Worm (Caenorhabditis elegans) whole organism, mixed stage, embryonic: Measurements from ENCODE around the gene math-8.

Experiments used
- M03D4.4 ChIP-seq: sonication (generic microtip); optimal IDR thresholded peaks from 2 replicates; lab custom pipeline; 2017; ENCODE audit warnings: mild to moderate bottlenecking, missing genetic modification characterization, missing compliant biosample characterization
- bed-3 ChIP-seq: fragments of 200-800 bp; sonication (Bioruptor generic); optimal IDR thresholded peaks from 3 replicates; lab custom pipeline; 2018; ENCODE audit warnings: mild to moderate bottlenecking, missing genetic modification characterization, moderate library complexity, missing compliant biosample characterization
- blmp-1 ChIP-seq: fragments of 150-350 bp; optimal IDR thresholded peaks from 2 replicates; lab custom pipeline; 2014; ENCODE audit warnings: missing biosample characterization, missing genetic modification characterization
- ceh-39 ChIP-seq: fragments of 150-350 bp; optimal IDR thresholded peaks from 2 replicates; lab custom pipeline; 2014; ENCODE audit warnings: missing biosample characterization, missing genetic modification characterization
- ceh-43 ChIP-seq: fragments of 200-800 bp; sonication (Bioruptor generic); optimal IDR thresholded peaks from 2 replicates; lab custom pipeline; 2018; ENCODE audit warnings: mild to moderate bottlenecking, missing genetic modification characterization, moderate library complexity, missing compliant biosample characterization
- ceh-83 ChIP-seq: fragments of 200-800 bp; sonication (Bioruptor generic); optimal IDR thresholded peaks from 2 replicates; lab custom pipeline; 2018; ENCODE audit warnings: mild to moderate bottlenecking, missing genetic modification characterization, missing compliant biosample characterization
- ces-1 ChIP-seq: fragments of 150-350 bp; optimal IDR thresholded peaks from 2 replicates; lab custom pipeline; 2014; ENCODE audit warnings: missing biosample characterization, missing genetic modification reagents, missing genetic modification characterization
- drap-1 ChIP-seq: fragments of 200-800 bp; sonication (Bioruptor generic); optimal IDR thresholded peaks from 3 replicates; lab custom pipeline; 2018; ENCODE audit warnings: mild to moderate bottlenecking, missing genetic modification characterization, missing compliant biosample characterization
- flh-1 ChIP-seq: fragments of 200-800 bp; sonication (Bioruptor generic); optimal IDR thresholded peaks from 2 replicates; lab custom pipeline; 2018; ENCODE audit warnings: mild to moderate bottlenecking, missing genetic modification characterization, moderate library complexity, missing compliant biosample characterization
- ham-2 ChIP-seq: fragments of 200-800 bp; sonication (Bioruptor generic); optimal IDR thresholded peaks from 2 replicates; lab custom pipeline; 2018; ENCODE audit warnings: mild to moderate bottlenecking, missing genetic modification characterization, missing compliant biosample characterization
- hlh-1 ChIP-seq: fragments of 150-350 bp; optimal IDR thresholded peaks from 2 replicates; lab custom pipeline; 2014; ENCODE audit warnings: missing biosample characterization, missing genetic modification reagents, missing genetic modification characterization
- lin-13 ChIP-seq: fragments of 150-350 bp; optimal IDR thresholded peaks from 2 replicates; lab custom pipeline; 2014; ENCODE audit warnings: missing biosample characterization, missing genetic modification characterization
- lin-32 ChIP-seq: fragments of 200-800 bp; sonication (Bioruptor generic); optimal IDR thresholded peaks from 2 replicates; lab custom pipeline; 2018; ENCODE audit warnings: mild to moderate bottlenecking, missing genetic modification characterization, missing compliant biosample characterization
- lsy-2 ChIP-seq: fragments of 150-350 bp; optimal IDR thresholded peaks from 2 replicates; lab custom pipeline; 2014; ENCODE audit warnings: missing biosample characterization, missing genetic modification characterization
- mab-5 ChIP-seq: fragments of 150-350 bp; optimal IDR thresholded peaks from 2 replicates; lab custom pipeline; 2014; ENCODE audit warnings: missing biosample characterization, missing genetic modification characterization
- mls-2 ChIP-seq: sonication (generic microtip); optimal IDR thresholded peaks from 2 replicates; lab custom pipeline; 2016; ENCODE audit warnings: mild to moderate bottlenecking, missing genetic modification characterization, moderate library complexity, missing compliant biosample characterization
- nhr-12 ChIP-seq: fragments of 150-350 bp; optimal IDR thresholded peaks from 2 replicates; lab custom pipeline; 2014; ENCODE audit warnings: missing biosample characterization, missing genetic modification characterization
- nhr-2 ChIP-seq: fragments of 150-350 bp; optimal IDR thresholded peaks from 2 replicates; lab custom pipeline; 2014; ENCODE audit warnings: missing biosample characterization, missing genetic modification characterization
- nhr-237 ChIP-seq: fragments of 150-350 bp; optimal IDR thresholded peaks from 2 replicates; lab custom pipeline; 2014; ENCODE audit warnings: missing biosample characterization, missing genetic modification characterization
- nhr-28 ChIP-seq: fragments of 150-350 bp; optimal IDR thresholded peaks from 2 replicates; lab custom pipeline; 2014; ENCODE audit warnings: missing biosample characterization, missing genetic modification characterization
- nhr-76 ChIP-seq: sonication (generic microtip); optimal IDR thresholded peaks from 2 replicates; lab custom pipeline; 2017; ENCODE audit warnings: missing biosample characterization, missing genetic modification characterization
- pha-4 ChIP-seq: fragments of 150-350 bp; optimal IDR thresholded peaks from 2 replicates; lab custom pipeline; 2018; ENCODE audit warnings: missing biosample characterization, missing genetic modification reagents, missing genetic modification characterization
- sem-2 ChIP-seq: fragments of 200-800 bp; sonication (Bioruptor generic); optimal IDR thresholded peaks from 2 replicates; lab custom pipeline; 2018; ENCODE audit warnings: mild to moderate bottlenecking, missing genetic modification characterization, missing compliant biosample characterization
- snpc-4 ChIP-seq: fragments of 150-350 bp; optimal IDR thresholded peaks from 2 replicates; lab custom pipeline; 2014; ENCODE audit warnings: missing biosample characterization, missing genetic modification characterization
- sptf-1 ChIP-seq: sonication (generic microtip); optimal IDR thresholded peaks from 2 replicates; lab custom pipeline; 2017; ENCODE audit warnings: mild to moderate bottlenecking, missing genetic modification characterization, moderate library complexity, missing compliant biosample characterization
- unc-120 ChIP-seq: sonication (generic microtip); optimal IDR thresholded peaks from 2 replicates; lab custom pipeline; 2017; ENCODE audit warnings: missing genetic modification characterization, missing compliant biosample characterization; ENCODE audit not compliant: poor library complexity, severe bottlenecking
- unc-39 ChIP-seq: fragments of 150-350 bp; optimal IDR thresholded peaks from 2 replicates; lab custom pipeline; 2014; ENCODE audit warnings: missing biosample characterization, missing genetic modification characterization
- unc-62 ChIP-seq: fragments of 150-350 bp; optimal IDR thresholded peaks from 2 replicates; lab custom pipeline; 2014; ENCODE audit warnings: missing biosample characterization, missing genetic modification reagents, missing genetic modification characterization
- zip-8 ChIP-seq: fragments of 150-350 bp; optimal IDR thresholded peaks from 2 replicates; lab custom pipeline; 2014; ENCODE audit warnings: missing biosample characterization, missing genetic modification characterization
- ztf-11 ChIP-seq: fragments of 150-350 bp; optimal IDR thresholded peaks from 2 replicates; lab custom pipeline; 2014; ENCODE audit warnings: missing biosample characterization, missing genetic modification characterization

The math-8 gene

ce11 chrII:1884635-1885034 lies 4.3 kb downstream of the math-8 start, which contains the start of gene math-6:
TSS of gene math-6 (minus strand) at chrII:1884735.
- TF ChIP-seq nhr-237 (tag; lab: Kevin White, UChicago) (no peak), zip-8 (tag; lab: Kevin White, UChicago) (no peak), ces-1 (GFP tag; lab: Kevin White, UChicago) (no peak), unc-120 (tag; lab: Kevin White, UChicago) (no peak), unc-62 (GFP tag; lab: Kevin White, UChicago) (no peak), sem-2 (no peak), lin-13 (tag; lab: Kevin White, UChicago) (no peak), snpc-4 (tag; lab: Kevin White, UChicago) (no peak), nhr-12 (tag; lab: Kevin White, UChicago) (no peak), flh-1 (no peak), pha-4 (tag; lab: Kevin White, UChicago) (no peak), hlh-1 (no peak), mab-5 (tag; lab: Kevin White, UChicago) (no peak), ceh-83 (GFP tag; lab: Kevin White, UChicago) (no peak), nhr-76 (tag; lab: Kevin White, UChicago) (no peak), ham-2 (no peak), blmp-1 (no peak)

DNA sequence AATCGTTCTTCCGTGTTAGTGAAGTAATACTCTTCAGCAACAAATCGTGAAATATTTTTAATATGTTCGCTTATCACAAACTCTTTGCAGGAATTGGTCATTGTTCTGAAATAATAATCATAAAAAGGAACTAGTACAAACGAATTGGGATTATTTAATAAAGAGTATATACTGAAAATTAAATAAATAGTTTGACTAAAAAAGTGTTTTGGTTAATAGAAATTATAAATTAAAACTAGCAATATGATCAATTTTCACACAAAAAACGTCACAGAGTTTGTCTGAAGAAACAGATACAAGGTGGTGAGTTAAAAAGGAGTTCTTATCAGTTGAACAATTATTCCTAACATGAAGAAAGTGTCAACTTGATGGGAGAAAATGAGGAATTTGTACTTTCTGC lies 6.3 kb downstream of the math-8 start, which contains the start of gene math-5:
math-5 (minus strand) TSS at position 101 of the 400 bp plus-strand sequence.
- TF ChIP-seq lin-32 (GFP tag; lab: Kevin White, UChicago) (no peak), unc-39 (no peak), ham-2 (no peak), nhr-28 (tag; lab: Kevin White, UChicago) (no peak), nhr-76 (tag; lab: Kevin White, UChicago) (no peak), unc-120 (tag; lab: Kevin White, UChicago) (no peak)

DNA sequence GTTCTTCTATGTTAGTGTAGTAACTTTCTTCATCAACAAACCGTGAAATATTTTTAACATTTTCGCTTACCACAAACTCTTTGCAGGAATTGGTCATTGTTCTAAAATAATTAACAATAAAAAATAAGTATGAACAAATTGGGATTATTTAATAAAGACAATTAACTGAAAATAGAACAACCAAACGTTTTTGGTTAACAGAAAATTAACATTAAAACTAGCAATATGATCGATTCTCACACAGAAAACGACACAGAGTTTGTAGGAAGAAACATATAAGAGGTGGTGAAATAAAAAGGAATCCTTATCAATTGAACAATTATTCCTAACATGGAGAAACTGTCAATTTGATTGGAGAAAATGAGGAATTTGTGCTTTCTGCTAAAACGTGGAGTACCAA lies 10.3 kb downstream of the math-8 start, which contains the start of gene math-16:
math-16 (minus strand) TSS at position 101 of the 400 bp plus-strand sequence.
- TF ChIP-seq ceh-83 (GFP tag; lab: Kevin White, UChicago) (no peak), bed-3 (GFP tag; lab: Kevin White, UChicago) (no peak), nhr-28 (tag; lab: Kevin White, UChicago) (no peak), M03D4.4 (tag; lab: Kevin White, UChicago) (no peak), nhr-76 (tag; lab: Kevin White, UChicago) (no peak), mls-2 (tag; lab: Kevin White, UChicago) (no peak), snpc-4 (tag; lab: Kevin White, UChicago) (no peak), zip-8 (tag; lab: Kevin White, UChicago) (no peak), ceh-39 (no peak), ztf-11 (no peak), nhr-237 (tag; lab: Kevin White, UChicago) (no peak), nhr-2 (tag; lab: Kevin White, UChicago) (no peak), ceh-43 (GFP tag; lab: Kevin White, UChicago) (no peak), sptf-1 (tag; lab: Kevin White, UChicago) (no peak), lin-32 (GFP tag; lab: Kevin White, UChicago) (no peak)

DNA sequence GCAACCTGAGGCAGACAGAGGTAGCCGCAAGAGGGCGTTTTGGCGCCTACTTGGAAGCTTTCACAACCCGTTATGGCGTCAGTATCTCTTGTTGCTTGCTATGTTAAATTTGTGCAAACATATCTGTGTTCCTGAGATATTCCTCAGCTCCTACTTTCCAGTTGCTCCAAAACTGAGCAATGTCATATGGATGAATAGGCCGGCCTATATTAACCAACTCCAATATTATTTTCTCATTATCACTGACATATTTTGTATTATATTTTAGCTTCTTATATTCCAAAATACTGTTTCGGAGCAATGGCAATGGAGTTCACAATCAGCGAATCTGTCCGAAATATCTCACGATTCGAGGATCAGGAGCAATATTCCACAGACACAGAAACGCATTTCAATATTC lies 13.3 kb downstream of the math-8 start, which contains the start of gene math-13:
math-13 (plus strand) TSS at position 301 of the 400 bp plus-strand sequence.
- TF ChIP-seq ces-1 (GFP tag; lab: Kevin White, UChicago) (no peak), ceh-39 (no peak), lsy-2 (tag; lab: Kevin White, UChicago) (no peak)

DNA sequence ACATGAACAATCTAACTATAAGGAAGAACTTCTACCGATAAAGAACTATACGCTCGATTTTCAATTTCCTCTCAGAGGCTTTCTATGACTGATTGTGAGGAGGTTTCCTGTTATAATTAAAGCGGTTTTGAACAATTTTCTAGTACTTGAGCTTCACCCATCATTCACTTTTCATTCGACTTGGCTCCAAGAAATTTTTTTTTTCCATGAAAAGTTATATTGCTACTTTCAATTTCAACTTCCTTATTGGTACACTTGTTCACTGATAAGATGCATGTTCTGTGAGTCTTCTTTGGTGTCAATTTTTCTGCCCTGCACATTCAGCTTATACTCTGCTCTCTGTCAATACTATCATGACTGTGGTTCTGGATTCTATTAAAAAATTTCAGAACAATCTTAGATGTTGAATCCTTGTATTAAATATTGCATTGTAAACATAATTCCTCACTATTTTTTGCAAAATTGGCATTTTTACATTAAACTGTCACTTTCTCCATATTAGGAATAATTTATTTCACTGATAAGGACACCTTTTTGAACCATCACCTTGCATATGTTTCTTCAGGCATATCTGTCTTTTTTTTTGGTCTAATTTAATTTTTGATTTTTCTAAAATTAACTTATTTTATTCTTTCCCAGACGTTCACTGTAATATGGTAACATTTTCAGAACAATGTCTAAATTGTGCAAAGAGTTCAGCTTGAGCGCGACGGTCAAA lies 17.9 kb downstream of the math-8 start, which contains the start of gene math-10:
math-10 (plus strand) TSS at position 668 of the 718 bp plus-strand sequence.
- no peak for TF ChIP-seq drap-1 (GFP tag; lab: Kevin White, UChicago)
- TF ChIP-seq pha-4 (tag; lab: Kevin White, UChicago) = no peak
- TF ChIP-seq lin-32 (GFP tag; lab: Kevin White, UChicago) = no peak
- TF ChIP-seq blmp-1 = no peak
- TF ChIP-seq M03D4.4 (tag; lab: Kevin White, UChicago) = no peak
- no peak for TF ChIP-seq zip-8 (tag; lab: Kevin White, UChicago)
- TF ChIP-seq, all 35 proteins: peak for 0
